Fruit fly (Drosophila melanogaster): Measurements from ENCODE around the gene CG15027.
A peak's percentile ranks its signal among the peaks of the same experiment; 100 is the strongest.

The CG15027 gene

dm6 chrX:15063404-15064062, 22.1 kb downstream of the CG15027 start, which contains the start of the genes hiw and ND-B18:
hiw (minus strand) TSS chrX:15063429.
ND-B18 (plus strand) TSS chrX:15063733.
- TF ChIP-seq noc (tag; optimal IDR thresholded peaks at IDR 0.05) = no peak

DNA sequence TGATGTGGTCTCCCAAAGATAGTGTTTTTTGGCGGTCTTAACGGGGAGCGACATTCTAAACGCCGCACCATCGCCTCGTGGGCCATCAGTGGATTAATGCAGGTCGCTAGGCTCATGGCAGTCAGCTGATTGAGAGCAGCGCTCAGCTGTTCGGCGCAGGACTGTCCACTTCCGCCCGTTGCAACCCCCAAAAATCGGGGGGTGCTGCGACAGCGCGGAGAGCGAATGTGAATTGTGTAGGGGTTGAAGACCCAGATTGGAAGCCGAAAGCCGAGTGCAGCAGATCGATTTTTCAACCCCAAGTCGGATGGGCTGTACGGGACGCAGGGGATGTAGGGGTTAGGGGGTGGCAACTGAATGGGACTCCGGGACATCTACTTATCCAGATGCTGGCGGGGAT, 23.0 kb downstream of the CG15027 start:
- no peak for TF ChIP-seq noc (tag; optimal IDR thresholded peaks at IDR 0.05)

DNA sequence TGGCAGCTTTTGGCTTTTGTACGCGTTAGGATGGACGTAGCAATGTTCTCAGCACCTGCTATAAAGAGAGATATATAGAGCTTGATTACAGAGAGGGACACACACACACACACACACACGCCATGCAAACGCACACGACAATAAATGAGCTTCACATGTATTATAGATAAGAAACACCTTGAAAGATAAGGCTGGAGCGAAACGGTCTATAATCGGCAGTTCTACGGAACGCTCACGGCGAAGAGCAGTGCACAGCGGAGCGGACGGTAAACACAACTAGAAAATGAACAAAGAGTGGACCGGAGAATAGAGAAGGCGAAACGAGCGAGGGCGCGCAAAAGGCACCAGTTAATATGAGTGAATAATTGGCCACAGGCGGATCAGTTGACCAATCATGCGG, 36.9 kb downstream of the CG15027 start:
- TF ChIP-seq noc (tag; optimal IDR thresholded peaks at IDR 0.05) = peak; percentile 48

DNA sequence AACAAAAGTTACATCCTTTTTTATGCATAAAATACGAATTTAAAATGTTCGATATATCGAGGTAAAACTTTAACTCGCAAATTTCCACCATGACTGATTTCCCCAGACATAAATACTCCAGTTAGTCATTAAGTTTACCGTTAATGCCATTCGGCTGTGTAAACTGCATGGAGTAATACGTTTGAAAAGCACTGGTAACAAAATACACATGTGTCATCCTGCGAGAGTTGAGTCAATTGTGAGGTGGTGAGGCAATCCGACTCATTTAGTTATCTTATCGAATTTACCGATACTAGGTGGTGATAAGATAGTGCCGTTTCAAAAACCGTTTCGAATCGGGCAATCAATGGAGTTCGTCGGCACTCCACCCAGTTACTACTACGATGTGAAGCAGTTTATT, 40.0 kb downstream of the CG15027 start:
- TF ChIP-seq noc (tag; optimal IDR thresholded peaks at IDR 0.05) = no peak

- TF ChIP-seq noc (tag; optimal IDR thresholded peaks at IDR 0.05) = peak; percentile 63
Observed at dm6 chrX:15043700-15044225, 41.9 kb downstream of the CG15027 start, which contains the start of gene CG5541. CG5541 (plus strand) TSS chrX:15044123.

dm6 chrX:15043013-15043699, 42.5 kb downstream of the CG15027 start:
- TF ChIP-seq noc (tag; optimal IDR thresholded peaks at IDR 0.05) = no peak

DNA sequence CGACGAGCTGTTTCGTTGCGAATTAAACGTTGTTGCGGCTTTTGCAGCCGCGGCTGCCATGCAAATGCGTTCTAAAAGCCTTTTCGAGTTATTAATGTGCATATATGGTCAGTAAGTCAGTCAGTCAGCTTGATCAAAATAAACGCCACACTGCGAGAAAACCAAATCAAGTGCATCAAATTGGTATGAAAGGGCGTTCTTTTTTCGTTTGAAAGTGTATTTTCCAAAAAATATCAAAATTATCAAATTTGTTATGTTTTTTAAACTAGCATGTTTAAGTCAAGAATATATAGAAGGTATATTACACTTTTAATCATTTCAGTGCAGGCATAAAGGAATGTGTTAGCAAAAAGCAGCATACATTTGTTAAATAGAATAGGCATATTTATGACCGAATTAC, 43.1 kb downstream of the CG15027 start:
- no peak for TF ChIP-seq noc (tag; optimal IDR thresholded peaks at IDR 0.05)
